Worm (Caenorhabditis elegans) whole organism, L3 larva: Measurements from ENCODE around the gene F59A1.11.

Experiments used
- R02D3.7 ChIP-seq: fragments of 150-350 bp; optimal IDR thresholded peaks from 2 replicates; lab custom pipeline; 2014; ENCODE audit warnings: missing biosample characterization, missing genetic modification characterization
- ceh-16 ChIP-seq: sonication (generic microtip); optimal IDR thresholded peaks from 2 replicates; lab custom pipeline; 2017; ENCODE audit warnings: missing biosample characterization, missing genetic modification characterization
- ceh-28 ChIP-seq: fragments of 150-350 bp; optimal IDR thresholded peaks from 2 replicates; lab custom pipeline; 2014; ENCODE audit warnings: missing biosample characterization, missing genetic modification reagents, missing genetic modification characterization
- ceh-82 ChIP-seq: fragments of 150-350 bp; optimal IDR thresholded peaks from 2 replicates; lab custom pipeline; 2014; ENCODE audit warnings: missing biosample characterization, missing genetic modification characterization
- egl-27 ChIP-seq: sonication (generic microtip); optimal IDR thresholded peaks from 4 replicates; lab custom pipeline; 2017; ENCODE audit warnings: missing biosample characterization, missing genetic modification reagents, missing genetic modification characterization
- eor-1 ChIP-seq, 2 experiments: fragments of 150-350 bp; optimal IDR thresholded peaks; 2 replicates each; lab custom pipeline; 2014 to 2018; ENCODE audit warnings: missing biosample characterization in 2 of 2, missing genetic modification characterization in 2 of 2
- lin-39 ChIP-seq: fragments of 150-350 bp; optimal IDR thresholded peaks from 2 replicates; lab custom pipeline; 2018; ENCODE audit warnings: missing biosample characterization, missing genetic modification reagents, missing genetic modification characterization
- pqm-1 ChIP-seq: fragments of 150-350 bp; optimal IDR thresholded peaks from 2 replicates; lab custom pipeline; 2017; ENCODE audit warnings: missing biosample characterization, missing genetic modification characterization, inconsistent platforms
- skn-1 ChIP-seq: fragments of 150-350 bp; optimal IDR thresholded peaks from 2 replicates; lab custom pipeline; 2014; ENCODE audit warnings: missing biosample characterization, missing genetic modification characterization

- no peak for TF ChIP-seq ceh-82 (tag; lab: Kevin White, UChicago)
- no peak for TF ChIP-seq ceh-28 (tag; lab: Kevin White, UChicago)
- no peak for TF ChIP-seq eor-1 (tag; optimal IDR thresholded peaks at IDR 0.05; lab: Kevin White, UChicago)
- no peak for TF ChIP-seq pqm-1
- no peak for TF ChIP-seq R02D3.7
- no peak for TF ChIP-seq ceh-16
- no peak for TF ChIP-seq skn-1 (tag; lab: Kevin White, UChicago)
- no peak for TF ChIP-seq egl-27 (tag; lab: Kevin White, UChicago)
- TF ChIP-seq lin-39: no peak
Measured at ce11 chrV:17712349-17712748, 46.5 kb upstream of the F59A1.11 start.
